Worm (Caenorhabditis elegans): ENCODE measurements around the gene F20D6.12.

DNA sequence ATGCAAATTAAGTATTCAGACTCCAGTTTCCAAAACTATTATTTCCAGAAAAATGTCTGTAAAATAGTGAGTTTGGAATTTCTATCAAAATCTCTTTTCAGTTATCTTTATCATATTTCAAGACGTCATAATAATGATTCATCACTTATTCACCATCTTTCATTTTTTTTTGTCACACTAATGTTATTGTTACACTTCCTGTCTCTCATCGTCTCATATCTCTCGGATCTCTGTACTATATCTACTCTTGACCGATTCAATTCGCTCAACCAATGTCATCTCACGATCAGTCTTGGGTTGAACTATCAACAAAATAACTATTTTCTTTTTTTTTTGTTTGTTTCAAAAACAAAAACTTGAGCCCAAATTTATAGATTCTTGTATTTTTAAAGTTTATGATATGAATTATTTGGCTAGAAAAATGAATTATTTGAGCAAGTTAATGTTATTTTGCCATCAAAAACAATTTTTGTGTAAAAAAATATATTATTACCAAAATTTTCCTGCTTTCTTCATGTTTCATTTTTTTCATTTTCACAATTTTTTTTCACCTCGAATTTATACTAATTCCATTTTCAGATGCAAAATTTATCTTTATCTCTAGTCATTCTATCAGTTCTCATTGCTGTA is 11.4 kb upstream of the F20D6.12 start, which contains the start of gene cri-2:
- TF ChIP-seq mls-2 (tag; optimal IDR thresholded peaks at IDR 0.05), result no peak
- TF ChIP-seq elt-3 (tag; optimal IDR thresholded peaks at IDR 0.05), result no peak
- TF ChIP-seq blmp-1 (tag; optimal IDR thresholded peaks at IDR 0.05), result no peak
- TF ChIP-seq bed-3 (GFP tag; optimal IDR thresholded peaks at IDR 0.05), result no peak
- TF ChIP-seq nhr-12 (tag; optimal IDR thresholded peaks at IDR 0.05), result no peak

Measured in whole organism, mixed stage, embryonic.